Fruit fly (Drosophila melanogaster) whole organism, embryonic: Measurements from ENCODE around the gene Prosalpha6T.

Source experiments
- Atf6 ChIP-seq: fragments of 200-800 bp; sonication (Bioruptor generic); IDR thresholded peaks from 2 replicates; pipeline ENCODE4 v1.3.6; 2022; ENCODE audit warnings: missing biosample characterization, missing genetic modification characterization
- CG10959 ChIP-seq: fragments of 200-800 bp; sonication (Bioruptor generic); IDR thresholded peaks from 2 replicates; pipeline ENCODE4 v1.3.6; 2022; ENCODE audit warnings: missing biosample characterization, missing genetic modification characterization
- CG10979 ChIP-seq: fragments of 200-800 bp; sonication (Bioruptor generic); optimal IDR thresholded peaks from 2 replicates; lab custom pipeline; 2018; ENCODE audit warnings: missing biosample characterization, mild to moderate bottlenecking, missing genetic modification characterization, moderate library complexity
- CG12236 ChIP-seq: fragments of 200-800 bp; sonication (Bioruptor generic); optimal IDR thresholded peaks from 2 replicates; lab custom pipeline; 2016; ENCODE audit warnings: missing biosample characterization, missing genetic modification characterization
- CG12659 ChIP-seq: fragments of 200-800 bp; sonication (Bioruptor generic); optimal IDR thresholded peaks from 3 replicates; lab custom pipeline; 2017; ENCODE audit warnings: mild to moderate bottlenecking, missing biosample characterization, missing genetic modification reagents, missing genetic modification characterization
- CG15011 ChIP-seq: fragments of 200-800 bp; sonication (Bioruptor generic); optimal IDR thresholded peaks from 3 replicates; lab custom pipeline; 2018; ENCODE audit warnings: missing biosample characterization, mild to moderate bottlenecking, missing genetic modification characterization
- CG15269 ChIP-seq: fragments of 200-800 bp; sonication (Bioruptor generic); optimal IDR thresholded peaks from 2 replicates; lab custom pipeline; 2018; ENCODE audit warnings: missing biosample characterization, mild to moderate bottlenecking, missing genetic modification characterization, moderate library complexity
- CG1529 ChIP-seq: fragments of 200-800 bp; sonication (Bioruptor generic); optimal IDR thresholded peaks from 3 replicates; lab custom pipeline; 2018; ENCODE audit warnings: missing biosample characterization, missing genetic modification characterization
- CG1603 ChIP-seq: fragments of 200-800 bp; sonication (Bioruptor generic); optimal IDR thresholded peaks from 2 replicates; lab custom pipeline; 2019; ENCODE audit warnings: missing biosample characterization, mild to moderate bottlenecking, missing genetic modification characterization, moderate library complexity
- CG16779 ChIP-seq: fragments of 200-800 bp; sonication (Bioruptor generic); IDR thresholded peaks from 2 replicates; pipeline ENCODE4 v1.3.6; 2022; ENCODE audit warnings: missing biosample characterization, missing genetic modification characterization
- CG17328 ChIP-seq: fragments of 200-800 bp; sonication (Bioruptor generic); IDR thresholded peaks from 2 replicates; pipeline ENCODE4 v1.3.6; 2022; ENCODE audit warnings: missing biosample characterization, missing genetic modification characterization
- CG17385 ChIP-seq: fragments of 200-800 bp; sonication (Bioruptor generic); optimal IDR thresholded peaks from 3 replicates; lab custom pipeline; 2018; ENCODE audit warnings: missing biosample characterization, mild to moderate bottlenecking, missing genetic modification characterization
- CG17802 ChIP-seq: fragments of 200-800 bp; sonication (Bioruptor generic); optimal IDR thresholded peaks from 2 replicates; lab custom pipeline; 2018; ENCODE audit warnings: missing biosample characterization, mild to moderate bottlenecking, missing genetic modification characterization, moderate library complexity
- CG2199 ChIP-seq: fragments of 200-800 bp; sonication (Bioruptor generic); IDR thresholded peaks from 3 replicates; pipeline ENCODE4 v1.3.6; 2022; ENCODE audit warnings: missing biosample characterization, missing genetic modification characterization
- CG2875 ChIP-seq: fragments of 200-800 bp; sonication (Bioruptor generic); optimal IDR thresholded peaks from 2 replicates; lab custom pipeline; 2017; ENCODE audit warnings: missing biosample characterization, mild to moderate bottlenecking, missing genetic modification characterization, missing genetic modification reagents
- CG34376 ChIP-seq: fragments of 200-800 bp; sonication (Bioruptor generic); optimal IDR thresholded peaks from 2 replicates; lab custom pipeline; 2018; ENCODE audit warnings: missing biosample characterization, mild to moderate bottlenecking, missing genetic modification characterization
- CG3726 ChIP-seq: fragments of 200-800 bp; sonication (Bioruptor generic); IDR thresholded peaks from 3 replicates; pipeline ENCODE4, ENCODE4 v1.3.6; 2022; ENCODE audit warnings: missing biosample characterization, missing genetic modification characterization
- CG3838 ChIP-seq: fragments of 200-800 bp; sonication (Bioruptor generic); optimal IDR thresholded peaks from 3 replicates; lab custom pipeline; 2016; ENCODE audit warnings: missing biosample characterization, missing genetic modification characterization
- CG4424 ChIP-seq: fragments of 200-800 bp; sonication (Bioruptor generic); optimal IDR thresholded peaks from 3 replicates; lab custom pipeline; 2016; ENCODE audit warnings: missing biosample characterization, missing genetic modification characterization
- Lhr ChIP-seq: fragments of 200-800 bp; sonication (Bioruptor generic); optimal IDR thresholded peaks from 3 replicates; lab custom pipeline; 2017; ENCODE audit warnings: mild to moderate bottlenecking, missing biosample characterization, missing genetic modification reagents, missing genetic modification characterization
- MBD-R2 ChIP-seq: fragments of 200-800 bp; sonication (Bioruptor generic); IDR thresholded peaks from 2 replicates; pipeline ENCODE4 v1.3.6; 2022; ENCODE audit warnings: missing biosample characterization, missing genetic modification characterization
- Med ChIP-seq: fragments of 200-800 bp; sonication (Bioruptor generic); peaks from one replicate; lab custom pipeline; 2016; ENCODE audit warnings: missing biosample characterization, missing genetic modification characterization, mild to moderate bottlenecking, inconsistent platforms, moderate library complexity
- Spps ChIP-seq: fragments of 200-800 bp; sonication (Bioruptor generic); optimal IDR thresholded peaks from 2 replicates; lab custom pipeline; 2018; ENCODE audit warnings: missing biosample characterization, mild to moderate bottlenecking, missing genetic modification characterization
- ase ChIP-seq: fragments of 200-800 bp; sonication (Bioruptor generic); IDR thresholded peaks from 3 replicates; pipeline ENCODE4 v1.3.6; 2022; ENCODE audit warnings: missing biosample characterization, missing genetic modification characterization
- br ChIP-seq: fragments of >200 bp; optimal IDR thresholded peaks from 2 replicates; lab custom pipeline; 2017
- btn ChIP-seq: fragments of 200-800 bp; sonication (Bioruptor generic); optimal IDR thresholded peaks from 2 replicates; lab custom pipeline; 2016; ENCODE audit warnings: missing biosample characterization, missing genetic modification characterization
- chinmo ChIP-seq: fragments of 200-800 bp; sonication (Bioruptor generic); IDR thresholded peaks from 4 replicates; pipeline ENCODE4 v1.3.6; 2022; ENCODE audit warnings: missing biosample characterization, missing genetic modification characterization; ENCODE audit not compliant: partially characterized antibody
- dan ChIP-seq: fragments of 200-800 bp; sonication (Bioruptor generic); IDR thresholded peaks from 2 replicates; pipeline ENCODE4 v1.3.6; 2022; ENCODE audit warnings: missing biosample characterization, missing genetic modification characterization
- danr ChIP-seq: fragments of 200-800 bp; sonication (Bioruptor generic); IDR thresholded peaks from 2 replicates; pipeline ENCODE4 v1.3.6; 2022; ENCODE audit warnings: missing biosample characterization, missing genetic modification characterization
- dimm ChIP-seq: fragments of 200-800 bp; sonication (Bioruptor generic); IDR thresholded peaks from 2 replicates; pipeline ENCODE4 v1.3.6; 2022; ENCODE audit warnings: missing biosample characterization, missing genetic modification characterization
- gce ChIP-seq: fragments of 200-800 bp; sonication (Bioruptor generic); IDR thresholded peaks from 3 replicates; pipeline ENCODE4 v1.3.6; 2022; ENCODE audit warnings: missing biosample characterization, missing genetic modification characterization
- gcm2 ChIP-seq: fragments of 200-800 bp; sonication (Bioruptor generic); optimal IDR thresholded peaks from 2 replicates; lab custom pipeline; 2016; ENCODE audit warnings: missing biosample characterization, missing genetic modification characterization
- grn ChIP-seq: fragments of 200-800 bp; sonication (Bioruptor generic); optimal IDR thresholded peaks from 3 replicates; lab custom pipeline; 2017; ENCODE audit warnings: missing biosample characterization, missing genetic modification characterization
- gsb-n ChIP-seq: fragments of 200-800 bp; sonication (Bioruptor generic); optimal IDR thresholded peaks from 3 replicates; lab custom pipeline; 2018; ENCODE audit warnings: missing biosample characterization, mild to moderate bottlenecking, missing genetic modification characterization
- hb ChIP-seq: fragments of 200-800 bp; sonication (Bioruptor generic); IDR thresholded peaks from 3 replicates; pipeline ENCODE4 v1.3.6; 2022; ENCODE audit warnings: missing biosample characterization, missing genetic modification characterization; ENCODE audit not compliant: partially characterized antibody
- inv ChIP-seq: fragments of 200-800 bp; sonication (Bioruptor generic); IDR thresholded peaks from 2 replicates; pipeline ENCODE4 v1.3.6; 2022; ENCODE audit warnings: missing biosample characterization, missing genetic modification characterization; ENCODE audit not compliant: partially characterized antibody
- luna ChIP-seq: fragments of 200-800 bp; sonication (Bioruptor generic); optimal IDR thresholded peaks from 2 replicates; lab custom pipeline; 2016; ENCODE audit warnings: missing biosample characterization, missing genetic modification characterization
- mam ChIP-seq: fragments of 200-800 bp; sonication (Bioruptor generic); optimal IDR thresholded peaks from 3 replicates; lab custom pipeline; 2016; ENCODE audit warnings: missing biosample characterization, missing genetic modification characterization
- pita ChIP-seq: fragments of 200-800 bp; sonication (Bioruptor generic); optimal IDR thresholded peaks from 2 replicates; lab custom pipeline; 2017; ENCODE audit warnings: missing biosample characterization, mild to moderate bottlenecking, missing genetic modification characterization
- pros ChIP-seq: fragments of 200-800 bp; sonication (Bioruptor generic); optimal IDR thresholded peaks from 3 replicates; lab custom pipeline; 2019; ENCODE audit warnings: missing biosample characterization, mild to moderate bottlenecking, missing genetic modification characterization, moderate library complexity
- pum ChIP-seq: fragments of 200-800 bp; sonication (Bioruptor generic); optimal IDR thresholded peaks from 2 replicates; lab custom pipeline; 2016; ENCODE audit warnings: missing biosample characterization, missing genetic modification characterization
- sc ChIP-seq, 3 experiments: fragments of >200 bp in 2 of 3; fragments of 200-800 bp in 1 of 3; sonication (Bioruptor generic) in 1 of 3; optimal IDR thresholded peaks; 2 replicates in 2 of 3; 3 replicates in 1 of 3; lab custom pipeline; 2017; ENCODE audit warnings: mild to moderate bottlenecking in 1 of 3, missing biosample characterization in 1 of 3, missing genetic modification characterization in 1 of 3, missing genetic modification reagents in 1 of 3
- sens ChIP-seq: fragments of 200-800 bp; sonication (Bioruptor generic); peaks from one replicate; lab custom pipeline; 2016; ENCODE audit warnings: missing biosample characterization, missing genetic modification characterization
- seq ChIP-seq: fragments of 200-800 bp; sonication (Bioruptor generic); IDR thresholded peaks from 2 replicates; pipeline ENCODE4 v1.3.6; 2022; ENCODE audit warnings: missing biosample characterization, missing genetic modification characterization
- sisA ChIP-seq: fragments of 200-800 bp; sonication (Bioruptor generic); IDR thresholded peaks from 2 replicates; pipeline ENCODE4 v1.3.6; 2022; ENCODE audit warnings: missing biosample characterization, missing genetic modification characterization
- tna ChIP-seq: fragments of 200-800 bp; sonication (Bioruptor generic); IDR thresholded peaks from 2 replicates; pipeline ENCODE4 v1.3.6; 2022; ENCODE audit warnings: missing biosample characterization, missing genetic modification characterization; ENCODE audit not compliant: partially characterized antibody
- toy ChIP-seq: fragments of 200-800 bp; sonication (Bioruptor generic); IDR thresholded peaks from 2 replicates; pipeline ENCODE4 v1.3.6; 2022; ENCODE audit warnings: missing biosample characterization, missing genetic modification characterization
- yki ChIP-seq: fragments of >200 bp; optimal IDR thresholded peaks from 3 replicates; lab custom pipeline; 2018
- zen ChIP-seq: fragments of 200-800 bp; sonication (Bioruptor generic); optimal IDR thresholded peaks from 3 replicates; lab custom pipeline; 2018; ENCODE audit warnings: missing biosample characterization, mild to moderate bottlenecking, missing genetic modification characterization, moderate library complexity
- zfh1 ChIP-seq: fragments of 200-800 bp; sonication (Bioruptor generic); IDR thresholded peaks from 3 replicates; pipeline ENCODE4 v1.3.6; 2022; ENCODE audit warnings: missing biosample characterization, missing genetic modification characterization

Gene Prosalpha6T

DNA sequence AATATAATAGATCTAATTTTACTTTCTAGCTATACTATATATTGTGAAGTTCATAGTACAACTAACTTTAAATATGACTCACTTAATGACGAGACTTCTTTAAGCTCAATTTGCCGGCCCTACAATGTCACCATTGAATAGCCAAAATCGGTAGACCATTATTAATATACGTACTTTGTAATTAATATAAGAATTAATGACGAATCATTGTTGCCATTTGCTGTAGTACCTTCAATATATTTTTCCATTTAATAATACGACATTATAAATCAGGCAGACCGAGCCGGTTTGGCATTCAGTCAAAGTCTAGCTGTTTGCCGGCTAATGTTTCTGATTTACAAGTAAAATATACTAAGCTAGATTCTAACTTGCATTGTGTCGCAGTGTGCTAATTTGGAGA is 7.8 kb downstream of the Prosalpha6T start, which contains the start of gene Jhbp13:
Gene Jhbp13, plus strand, starts transcription at position 301 of the 400 bp plus-strand sequence.
- TF ChIP-seq CG12659 (no peak), CG10979 (tag; lab: Kevin White, UChicago) (no peak)

DNA sequence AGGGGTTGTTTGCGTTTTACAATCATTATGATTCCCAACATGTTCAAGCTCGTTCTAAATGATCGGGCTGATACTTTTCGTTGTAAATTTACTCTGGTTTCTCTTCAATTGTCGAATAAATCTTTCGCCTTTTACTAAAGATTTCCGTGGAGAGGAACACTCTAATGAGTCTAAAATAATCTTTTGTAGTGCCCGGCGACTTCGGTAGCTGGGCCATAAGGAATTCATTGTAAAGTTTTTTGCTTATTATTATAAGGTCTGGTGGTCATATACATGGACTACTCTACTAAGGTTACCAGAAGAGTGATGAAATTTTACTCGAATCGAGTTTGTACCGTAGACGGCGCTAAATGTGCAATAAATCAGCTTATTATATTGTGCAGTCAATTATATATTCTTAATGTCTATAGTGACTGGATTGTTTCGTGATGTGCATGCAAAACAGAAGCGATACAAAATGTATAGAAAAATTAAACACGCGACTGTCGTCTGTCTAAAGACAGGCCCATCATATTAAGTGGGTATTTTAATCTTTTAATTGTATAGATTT is 13.0 kb downstream of the Prosalpha6T start:
- TF ChIP-seq gcm2 (no peak), sens (GFP tag; lab: Kevin White, UChicago) (peak; percentile 81), luna (GFP tag; lab: Kevin White, UChicago) (no peak), CG16779 (GFP tag; lab: Robert Waterston, UW) (no peak), hb (GFP tag; lab: Robert Waterston, UW) (no peak), CG15011 (no peak), CG4424 (GFP tag; lab: Kevin White, UChicago) (no peak), chinmo (GFP tag; lab: Robert Waterston, UW) (no peak), CG12236 (GFP tag; lab: Kevin White, UChicago) (no peak), pum (GFP tag; lab: Kevin White, UChicago) (no peak), CG2199 (GFP tag; lab: Robert Waterston, UW) (peak; percentile 69; the same call in 1 of the 3 replicates), mam (no peak), dan (no peak), gsb-n (tag; lab: Kevin White, UChicago) (no peak), toy (GFP tag; lab: Robert Waterston, UW) (no peak), Med (peak; percentile 60), zfh1 (GFP tag; lab: Robert Waterston, UW) (no peak), danr (no peak), CG17385 (GFP tag; lab: Kevin White, UChicago) (no peak), ase (no peak), gce (no peak), CG1603 (tag; lab: Kevin White, UChicago) (no peak), CG17328 (GFP tag; lab: Robert Waterston, UW) (0 out of 2 replicates have a peak, but pooled peaks have one; percentile 14), btn (no peak), MBD-R2 (GFP tag; lab: Robert Waterston, UW) (no peak), CG17802 (tag; lab: Kevin White, UChicago) (no peak), CG15269 (tag; lab: Kevin White, UChicago) (no peak), sisA (GFP tag; lab: Robert Waterston, UW) (no peak), yki (no peak), zen (tag; lab: Kevin White, UChicago) (peak; percentile 10), sc (optimal IDR thresholded peaks at IDR 0.05; lab: Kevin White, UChicago) (no peak), sc (GFP tag; optimal IDR thresholded peaks at IDR 0.05; lab: Kevin White, UChicago) (no peak), CG3726 (GFP tag; lab: Robert Waterston, UW) (no peak), seq (GFP tag; lab: Robert Waterston, UW) (no peak), grn (GFP tag; lab: Kevin White, UChicago) (no peak), CG2875 (GFP tag; lab: Kevin White, UChicago) (no peak), Spps (no peak), Atf6 (GFP tag; lab: Robert Waterston, UW) (no peak), tna (GFP tag; lab: Robert Waterston, UW) (no peak), CG3838 (GFP tag; lab: Kevin White, UChicago) (no peak), CG34376 (GFP tag; lab: Kevin White, UChicago) (no peak), br (no peak), Lhr (GFP tag; lab: Kevin White, UChicago) (no peak), inv (no peak), pros (GFP tag; lab: Kevin White, UChicago) (peak; percentile 95), pita (GFP tag; lab: Kevin White, UChicago) (no peak), dimm (GFP tag; lab: Robert Waterston, UW) (no peak), CG1529 (no peak), CG10959 (GFP tag; lab: Robert Waterston, UW) (no peak)
